Worm (Caenorhabditis elegans) whole organism, early embryonic: ENCODE data around the gene Y73B6BL.288.

Source experiments
- B0310.2 ChIP-seq: sonication (generic microtip); optimal IDR thresholded peaks from 2 replicates; lab custom pipeline; 2016; ENCODE audit warnings: mild to moderate bottlenecking, missing genetic modification characterization, missing compliant biosample characterization
- F13C5.2 ChIP-seq: sonication (generic microtip); optimal IDR thresholded peaks from 2 replicates; lab custom pipeline; 2017; ENCODE audit warnings: mild to moderate bottlenecking, missing genetic modification characterization, inconsistent platforms, missing compliant biosample characterization
- ama-1 ChIP-seq: fragments of 150-350 bp; optimal IDR thresholded peaks from 2 replicates; lab custom pipeline; 2014
- ceh-13 ChIP-seq: fragments of 200-800 bp; sonication (Bioruptor generic); optimal IDR thresholded peaks from 2 replicates; lab custom pipeline; 2018; ENCODE audit warnings: mild to moderate bottlenecking, missing genetic modification characterization, missing compliant biosample characterization
- ceh-36 ChIP-seq: sonication (generic microtip); optimal IDR thresholded peaks from 2 replicates; lab custom pipeline; 2016; ENCODE audit warnings: missing genetic modification characterization, inconsistent platforms, missing compliant biosample characterization
- flt-1 ChIP-seq: fragments of 200-800 bp; sonication (Bioruptor generic); IDR thresholded peaks from 2 replicates; pipeline ENCODE4 v1.3.6; 2022; ENCODE audit warnings: missing genetic modification characterization, missing compliant biosample characterization
- hmbx-1 ChIP-seq: sonication (generic microtip); optimal IDR thresholded peaks from 2 replicates; lab custom pipeline; 2016; ENCODE audit warnings: mild to moderate bottlenecking, missing genetic modification characterization, missing compliant biosample characterization
- hmg-4 ChIP-seq: fragments of 200-800 bp; sonication (Bioruptor generic); optimal IDR thresholded peaks from 2 replicates; lab custom pipeline; 2018; ENCODE audit warnings: mild to moderate bottlenecking, missing genetic modification characterization, missing compliant biosample characterization
- hnd-1 ChIP-seq: sonication (generic microtip); optimal IDR thresholded peaks from 2 replicates; lab custom pipeline; 2016; ENCODE audit warnings: missing genetic modification characterization, missing compliant biosample characterization
- pes-1 ChIP-seq: fragments of 200-800 bp; sonication (Bioruptor generic); IDR thresholded peaks from 2 replicates; pipeline ENCODE4 v1.3.6; 2022; ENCODE audit warnings: missing genetic modification reagents, missing genetic modification characterization, missing compliant biosample characterization
- scrt-1 ChIP-seq: fragments of 200-800 bp; sonication (Bioruptor generic); IDR thresholded peaks from 2 replicates; pipeline ENCODE4 v1.3.6; 2022; ENCODE audit warnings: missing genetic modification characterization, missing compliant biosample characterization
- sea-1 ChIP-seq: fragments of 200-800 bp; sonication (Bioruptor generic); conservative IDR thresholded peaks from 2 replicates; pipeline ENCODE4 v1.3.6; 2022; ENCODE audit warnings: missing genetic modification characterization, missing compliant biosample characterization
- tbx-11 ChIP-seq: fragments of 200-800 bp; sonication (Bioruptor generic); IDR thresholded peaks from 2 replicates; pipeline ENCODE4 v1.3.6; 2022; ENCODE audit warnings: missing genetic modification characterization, missing compliant biosample characterization
- tra-4 ChIP-seq: sonication (generic microtip); optimal IDR thresholded peaks from 2 replicates; lab custom pipeline; 2017; ENCODE audit warnings: missing genetic modification characterization, missing compliant biosample characterization

DNA sequence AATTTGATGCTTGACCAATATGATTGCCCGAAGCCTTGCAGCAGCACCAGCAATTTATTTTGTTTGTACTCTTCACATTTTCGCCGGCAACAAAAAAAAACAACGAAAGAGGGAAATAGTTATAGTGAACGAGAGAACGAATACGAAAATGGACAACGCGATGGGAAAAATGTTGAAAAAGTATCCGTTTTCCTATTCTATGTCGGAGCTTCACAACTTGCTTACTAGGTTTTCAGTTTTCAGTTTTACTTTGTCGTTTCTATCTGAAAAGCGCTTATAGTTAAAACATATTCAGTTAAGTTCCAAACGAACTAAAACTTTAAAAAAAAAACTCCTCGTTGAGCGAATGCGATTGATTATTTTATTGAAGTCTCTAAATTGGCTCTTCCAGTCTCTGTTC is 14.1 kb downstream of the Y73B6BL.288 start:
- TF ChIP-seq sea-1, result no peak
- TF ChIP-seq ceh-36, result no peak
- no peak for TF ChIP-seq hmg-4 (GFP tag; lab: Kevin White, UChicago)
- TF ChIP-seq hmbx-1 (tag; lab: Kevin White, UChicago), result no peak
- no peak for TF ChIP-seq hnd-1 (tag; lab: Kevin White, UChicago)
- TF ChIP-seq flt-1, result no peak
- TF ChIP-seq scrt-1 (GFP tag; lab: Robert Waterston, UW), result no peak
- TF ChIP-seq ama-1, result no peak
- no peak for TF ChIP-seq B0310.2
- no peak for TF ChIP-seq tra-4 (tag; lab: Kevin White, UChicago)
- TF ChIP-seq ceh-13 (GFP tag; lab: Kevin White, UChicago), result no peak
- no peak for TF ChIP-seq F13C5.2
- TF ChIP-seq pes-1 (GFP tag; lab: Robert Waterston, UW), result no peak
- TF ChIP-seq tbx-11 (GFP tag; lab: Robert Waterston, UW), result no peak
